Fruit fly (Drosophila melanogaster) whole organism, adult: ENCODE measurements around the gene Charon.
A peak's percentile ranks its signal among the peaks of the same experiment; 100 is the strongest.

Experiments
- CG11617 ChIP-seq: fragments of 200-800 bp; sonication (Bioruptor generic); optimal IDR thresholded peaks from 2 replicates; lab custom pipeline; 2017; ENCODE audit warnings: mild to moderate bottlenecking, missing biosample characterization, missing genetic modification reagents, missing genetic modification characterization
- CG12768 ChIP-seq: fragments of 200-800 bp; sonication (Bioruptor generic); optimal IDR thresholded peaks from 2 replicates; lab custom pipeline; 2017; ENCODE audit warnings: missing biosample characterization, missing genetic modification characterization, mild to moderate bottlenecking, moderate library complexity, missing genetic modification reagents
- CG14711 ChIP-seq: fragments of 200-800 bp; sonication (Bioruptor generic); optimal IDR thresholded peaks from 2 replicates; lab custom pipeline; 2018; ENCODE audit warnings: missing biosample characterization, mild to moderate bottlenecking, missing genetic modification characterization, moderate library complexity
- CG1620 ChIP-seq: fragments of 200-800 bp; sonication (Bioruptor generic); optimal IDR thresholded peaks from 2 replicates; lab custom pipeline; 2016; ENCODE audit warnings: missing biosample characterization, missing genetic modification characterization
- CG33017 ChIP-seq: fragments of 200-800 bp; sonication (Bioruptor generic); optimal IDR thresholded peaks from 2 replicates; lab custom pipeline; 2018; ENCODE audit warnings: missing biosample characterization, mild to moderate bottlenecking, missing genetic modification characterization, moderate library complexity
- CG5204 ChIP-seq: fragments of 200-800 bp; sonication (Bioruptor generic); optimal IDR thresholded peaks from 2 replicates; lab custom pipeline; 2016; ENCODE audit warnings: missing biosample characterization, missing genetic modification characterization
- CG7045 ChIP-seq: fragments of 200-800 bp; sonication (Bioruptor generic); optimal IDR thresholded peaks from 2 replicates; lab custom pipeline; 2017; ENCODE audit warnings: missing biosample characterization, mild to moderate bottlenecking, missing genetic modification characterization
- CG7101 ChIP-seq: fragments of 200-800 bp; sonication (Bioruptor generic); optimal IDR thresholded peaks from 2 replicates; lab custom pipeline; 2018; ENCODE audit warnings: missing biosample characterization, mild to moderate bottlenecking, missing genetic modification characterization, moderate library complexity
- Clk ChIP-seq: fragments of 200-800 bp; sonication (Bioruptor generic); optimal IDR thresholded peaks from 2 replicates; lab custom pipeline; 2017; ENCODE audit warnings: missing biosample characterization, missing genetic modification characterization
- Crg-1 ChIP-seq: fragments of 200-800 bp; sonication (Bioruptor generic); optimal IDR thresholded peaks from 2 replicates; lab custom pipeline; 2016; ENCODE audit warnings: missing biosample characterization, missing genetic modification characterization
- Hr96 ChIP-seq: fragments of 200-800 bp; sonication (Bioruptor generic); optimal IDR thresholded peaks from 2 replicates; lab custom pipeline; 2016; ENCODE audit warnings: missing biosample characterization, missing genetic modification characterization
- Mnt ChIP-seq: fragments of 200-800 bp; sonication (Bioruptor generic); optimal IDR thresholded peaks from 2 replicates; lab custom pipeline; 2016; ENCODE audit warnings: missing biosample characterization, mild to moderate bottlenecking, missing genetic modification characterization
- bab1 ChIP-seq: fragments of 200-800 bp; sonication (Bioruptor generic); optimal IDR thresholded peaks from 3 replicates; lab custom pipeline; 2019; ENCODE audit warnings: missing biosample characterization, mild to moderate bottlenecking, missing genetic modification characterization, moderate library complexity
- cic ChIP-seq: fragments of 200-800 bp; sonication (Bioruptor generic); optimal IDR thresholded peaks from 2 replicates; lab custom pipeline; 2017; ENCODE audit warnings: missing biosample characterization, mild to moderate bottlenecking, missing genetic modification characterization, moderate library complexity
- cnc ChIP-seq, 2 experiments: fragments of >200 bp; optimal IDR thresholded peaks; 2 replicates each; lab custom pipeline; 2017
- kay ChIP-seq: fragments of 200-800 bp; sonication (Bioruptor generic); peaks from one replicate; lab custom pipeline; 2016; ENCODE audit warnings: missing biosample characterization, missing genetic modification characterization, borderline replicate concordance
- ovo ChIP-seq: fragments of 200-800 bp; sonication (Bioruptor generic); optimal IDR thresholded peaks from 2 replicates; lab custom pipeline; 2016; ENCODE audit warnings: missing biosample characterization, missing genetic modification characterization
- pad ChIP-seq: fragments of 200-800 bp; sonication (Bioruptor generic); optimal IDR thresholded peaks from 3 replicates; lab custom pipeline; 2017; ENCODE audit warnings: missing biosample characterization, missing genetic modification characterization, mild to moderate bottlenecking, moderate library complexity, missing genetic modification reagents
- tj ChIP-seq: fragments of 200-800 bp; sonication (Bioruptor generic); optimal IDR thresholded peaks from 3 replicates; lab custom pipeline; 2017; ENCODE audit warnings: missing biosample characterization, mild to moderate bottlenecking, missing genetic modification characterization, moderate library complexity
- toe ChIP-seq: fragments of 200-800 bp; sonication (Bioruptor generic); optimal IDR thresholded peaks from 2 replicates; lab custom pipeline; 2016; ENCODE audit warnings: missing biosample characterization, missing genetic modification characterization

The Charon gene

dm6 chr2L:1199166-1199565 lies 26.6 kb upstream of the Charon start, which contains the start of the genes CG5139 and CG43348:
TSS of gene CG5139 (minus strand) at chr2L:1199266.
TSS of gene CG43348 (plus strand) at chr2L:1199412.
- TF ChIP-seq CG7101 (no peak), Clk (no peak)

- no peak for TF ChIP-seq CG5204 (GFP tag; lab: Kevin White, UChicago)
- TF ChIP-seq cnc (optimal IDR thresholded peaks at IDR 0.05; lab: Kevin White, UChicago): no peak
- peak; percentile 56 for TF ChIP-seq bab1 (GFP tag; lab: Kevin White, UChicago)
- TF ChIP-seq Crg-1 (GFP tag; lab: Kevin White, UChicago): no peak
- TF ChIP-seq CG7101: peak; percentile 83
- peak; percentile 61 for TF ChIP-seq Mnt (GFP tag; lab: Kevin White, UChicago)
- TF ChIP-seq CG11617 (GFP tag; lab: Kevin White, UChicago): peak; percentile 49
- TF ChIP-seq CG1620 (GFP tag; lab: Kevin White, UChicago): peak; percentile 22
- no peak for TF ChIP-seq Hr96 (GFP tag; lab: Kevin White, UChicago)
- TF ChIP-seq tj (GFP tag; lab: Kevin White, UChicago): no peak
- peak; percentile 38 for TF ChIP-seq CG7045 (GFP tag; lab: Kevin White, UChicago)
- peak; percentile 76 for TF ChIP-seq CG14711
- TF ChIP-seq CG12768 (GFP tag; lab: Kevin White, UChicago): peak; percentile 61
- TF ChIP-seq kay (GFP tag; lab: Kevin White, UChicago): peak; percentile 79
- peak; percentile 98 for TF ChIP-seq cic (GFP tag; lab: Kevin White, UChicago)
- peak; percentile 69 for TF ChIP-seq CG33017 (tag; lab: Kevin White, UChicago)
- no peak for TF ChIP-seq pad (GFP tag; lab: Kevin White, UChicago)
- no peak for TF ChIP-seq Clk
- peak; percentile 38 for TF ChIP-seq ovo (GFP tag; lab: Kevin White, UChicago)
- TF ChIP-seq toe (GFP tag; lab: Kevin White, UChicago): no peak
These were observed 13.3 kb upstream of the Charon start, which contains the start of gene CG5001 for dm6 chr2L:1185642-1186497. TSS of gene CG5001 (plus strand) at chr2L:1185757.

- TF ChIP-seq CG12768 (GFP tag; lab: Kevin White, UChicago) (no peak), CG7101 (no peak), Mnt (GFP tag; lab: Kevin White, UChicago) (peak; percentile 83), Crg-1 (GFP tag; lab: Kevin White, UChicago) (no peak), toe (GFP tag; lab: Kevin White, UChicago) (no peak), bab1 (GFP tag; lab: Kevin White, UChicago) (no peak)
These were observed 11.2 kb upstream of the Charon start, which contains the start of the genes CG5126 and Tgt for dm6 chr2L:1183799-1184198. TSS of gene CG5126 (minus strand) at chr2L:1184020. TSS of gene Tgt (plus strand) at chr2L:1184065.

- TF ChIP-seq pad (GFP tag; lab: Kevin White, UChicago): peak; percentile 21
- TF ChIP-seq CG1620 (GFP tag; lab: Kevin White, UChicago): peak; percentile 53
- no peak for TF ChIP-seq Clk
- TF ChIP-seq CG7101: peak; percentile 40
- TF ChIP-seq bab1 (GFP tag; lab: Kevin White, UChicago): peak; percentile 52
- TF ChIP-seq Hr96 (GFP tag; lab: Kevin White, UChicago): no peak
- peak; percentile 37 for TF ChIP-seq Crg-1 (GFP tag; lab: Kevin White, UChicago)
- TF ChIP-seq cic (GFP tag; lab: Kevin White, UChicago): peak; percentile 11
These were observed 4.9 kb upstream of the Charon start, which contains the start of gene CG4896 for dm6 chr2L:1177522-1177921. TSS of gene CG4896 (plus strand) at chr2L:1177690.

- TF ChIP-seq Mnt (GFP tag; lab: Kevin White, UChicago) (peak; percentile 77), CG14711 (peak; percentile 56), pad (GFP tag; lab: Kevin White, UChicago) (peak; percentile 62), kay (GFP tag; lab: Kevin White, UChicago) (no peak), Crg-1 (GFP tag; lab: Kevin White, UChicago) (peak; percentile 77), ovo (GFP tag; lab: Kevin White, UChicago) (peak; percentile 74), CG7101 (peak; percentile 78), bab1 (GFP tag; lab: Kevin White, UChicago) (peak; percentile 69), tj (GFP tag; lab: Kevin White, UChicago) (peak; percentile 89), CG12768 (GFP tag; lab: Kevin White, UChicago) (peak; percentile 80), cic (GFP tag; lab: Kevin White, UChicago) (peak; percentile 92), Hr96 (GFP tag; lab: Kevin White, UChicago) (peak; percentile 80), cnc (optimal IDR thresholded peaks at IDR 0.05; lab: Kevin White, UChicago) (no peak), CG5204 (GFP tag; lab: Kevin White, UChicago) (no peak), Clk (peak; percentile 53), toe (GFP tag; lab: Kevin White, UChicago) (peak; percentile 92), CG1620 (GFP tag; lab: Kevin White, UChicago) (peak; percentile 90), CG11617 (GFP tag; lab: Kevin White, UChicago) (peak; percentile 79), CG33017 (tag; lab: Kevin White, UChicago) (peak; percentile 65), CG7045 (GFP tag; lab: Kevin White, UChicago) (peak; percentile 66)
These were observed 2.7 kb downstream of the Charon start, which contains the start of the genes CG31922 and Plap for dm6 chr2L:1169867-1170415. TSS of gene CG31922 (plus strand) at chr2L:1170181. TSS of gene Plap (minus strand) at chr2L:1170365.
